Fruit fly (Drosophila melanogaster) whole organism, embryonic: ENCODE data around the gene Tbcd.
A peak's percentile ranks its signal among the peaks of the same experiment; 100 is the strongest.

Experiments
- Adf1 ChIP-seq: fragments of 200-800 bp; sonication (Bioruptor generic); IDR thresholded peaks from 2 replicates; pipeline ENCODE4 v1.3.6; 2022; ENCODE audit warnings: missing biosample characterization, missing genetic modification characterization
- Blimp-1 ChIP-seq: fragments of 200-800 bp; sonication (Bioruptor generic); optimal IDR thresholded peaks from 3 replicates; lab custom pipeline; 2018; ENCODE audit warnings: missing biosample characterization, missing genetic modification characterization, mild to moderate bottlenecking, moderate library complexity, missing genetic modification reagents
- CG11398 ChIP-seq: fragments of 200-800 bp; sonication (Bioruptor generic); optimal IDR thresholded peaks from 2 replicates; lab custom pipeline; 2016; ENCODE audit warnings: missing biosample characterization, missing genetic modification characterization
- CG12769 ChIP-seq: fragments of 200-800 bp; sonication (Bioruptor generic); optimal IDR thresholded peaks from 2 replicates; lab custom pipeline; 2019; ENCODE audit warnings: missing biosample characterization, mild to moderate bottlenecking, missing genetic modification characterization, moderate library complexity
- CG14965 ChIP-seq: fragments of 200-800 bp; sonication (Bioruptor generic); optimal IDR thresholded peaks from 2 replicates; lab custom pipeline; 2016; ENCODE audit warnings: missing biosample characterization, missing genetic modification characterization, borderline replicate concordance
- CG1832 ChIP-seq: fragments of 200-800 bp; sonication (Bioruptor generic); optimal IDR thresholded peaks from 2 replicates; lab custom pipeline; 2017; ENCODE audit warnings: missing biosample characterization, mild to moderate bottlenecking, missing genetic modification characterization, inconsistent platforms
- CG18599 ChIP-seq: fragments of 200-800 bp; sonication (Bioruptor generic); optimal IDR thresholded peaks from 3 replicates; lab custom pipeline; 2017; ENCODE audit warnings: missing biosample characterization, missing genetic modification characterization, mild to moderate bottlenecking, moderate library complexity, missing genetic modification reagents
- CG2875 ChIP-seq: fragments of 200-800 bp; sonication (Bioruptor generic); optimal IDR thresholded peaks from 2 replicates; lab custom pipeline; 2017; ENCODE audit warnings: missing biosample characterization, mild to moderate bottlenecking, missing genetic modification characterization, missing genetic modification reagents
- CG3065 ChIP-seq: fragments of 200-800 bp; sonication (Bioruptor generic); optimal IDR thresholded peaks from 2 replicates; lab custom pipeline; 2016; ENCODE audit warnings: missing biosample characterization, missing genetic modification characterization
- CG33557 ChIP-seq: fragments of 200-800 bp; sonication (Bioruptor generic); optimal IDR thresholded peaks from 2 replicates; lab custom pipeline; 2019; ENCODE audit warnings: missing biosample characterization, mild to moderate bottlenecking, missing genetic modification characterization, moderate library complexity
- CG4328 ChIP-seq: fragments of 200-800 bp; sonication (Bioruptor generic); optimal IDR thresholded peaks from 3 replicates; lab custom pipeline; 2017; ENCODE audit warnings: missing biosample characterization, missing genetic modification reagents, missing genetic modification characterization
- CG4360 ChIP-seq: fragments of 200-800 bp; sonication (Bioruptor generic); IDR thresholded peaks from 2 replicates; pipeline ENCODE4 v1.3.6; 2022; ENCODE audit warnings: missing biosample characterization, missing genetic modification characterization
- CG4707 ChIP-seq: fragments of 200-800 bp; sonication (Bioruptor generic); optimal IDR thresholded peaks from 2 replicates; lab custom pipeline; 2018; ENCODE audit warnings: missing biosample characterization, mild to moderate bottlenecking, missing genetic modification characterization, moderate library complexity
- CG6689 ChIP-seq: fragments of 200-800 bp; sonication (Bioruptor generic); IDR thresholded peaks from 2 replicates; pipeline ENCODE4 v1.3.6; 2022; ENCODE audit warnings: missing biosample characterization, missing genetic modification characterization
- CG6765 ChIP-seq: fragments of 200-800 bp; sonication (Bioruptor generic); optimal IDR thresholded peaks from 3 replicates; lab custom pipeline; 2017; ENCODE audit warnings: missing biosample characterization, mild to moderate bottlenecking, missing genetic modification characterization
- CG6813 ChIP-seq: fragments of 200-800 bp; sonication (Bioruptor generic); optimal IDR thresholded peaks from 2 replicates; lab custom pipeline; 2017; ENCODE audit warnings: missing biosample characterization, missing genetic modification characterization, mild to moderate bottlenecking, moderate library complexity, missing genetic modification reagents
- CG8290 ChIP-seq, 3 experiments: fragments of 200-800 bp; sonication (Bioruptor generic); optimal IDR thresholded peaks; 2 replicates each; lab custom pipeline; 2016 to 2019; ENCODE audit warnings: missing biosample characterization in 3 of 3, missing genetic modification characterization in 3 of 3, mild to moderate bottlenecking in 2 of 3, moderate library complexity in 1 of 3
- CG8388 ChIP-seq: fragments of 200-800 bp; sonication (Bioruptor generic); optimal IDR thresholded peaks from 2 replicates; lab custom pipeline; 2019; ENCODE audit warnings: missing biosample characterization, mild to moderate bottlenecking, missing genetic modification characterization, moderate library complexity
- CG9876 ChIP-seq: fragments of 200-800 bp; sonication (Bioruptor generic); optimal IDR thresholded peaks from 2 replicates; lab custom pipeline; 2016; ENCODE audit warnings: missing biosample characterization, missing genetic modification characterization
- D ChIP-seq, 2 experiments: fragments of 200-800 bp in 1 of 2; fragments of >200 bp in 1 of 2; sonication (Bioruptor generic) in 1 of 2; optimal IDR thresholded peaks; 2 replicates in 1 of 2; 3 replicates in 1 of 2; lab custom pipeline; 2017; ENCODE audit warnings: mild to moderate bottlenecking in 1 of 2, missing biosample characterization in 1 of 2, missing genetic modification characterization in 1 of 2, missing genetic modification reagents in 1 of 2
- E2f2 ChIP-seq: fragments of 200-800 bp; sonication (Bioruptor generic); IDR thresholded peaks from 2 replicates; pipeline ENCODE4 v1.3.6; 2022; ENCODE audit warnings: missing biosample characterization, missing genetic modification characterization
- GATAe ChIP-seq: fragments of 200-800 bp; sonication (Bioruptor generic); conservative IDR thresholded peaks from 2 replicates; pipeline ENCODE4 v1.3.6; 2022; ENCODE audit warnings: missing biosample characterization, missing genetic modification characterization
- H2.0 ChIP-seq: fragments of 200-800 bp; sonication (Bioruptor generic); IDR thresholded peaks from 2 replicates; pipeline ENCODE4 v1.3.6; 2022; ENCODE audit warnings: missing biosample characterization, missing genetic modification characterization
- Hr78 ChIP-seq, 2 experiments: fragments of 200-800 bp in 1 of 2; fragments of >200 bp in 1 of 2; sonication (Bioruptor generic) in 1 of 2; optimal IDR thresholded peaks; 2 replicates each; lab custom pipeline; 2017 to 2019; ENCODE audit warnings: missing biosample characterization in 2 of 2, missing genetic modification characterization in 2 of 2, mild to moderate bottlenecking in 1 of 2, moderate library complexity in 1 of 2
- Max ChIP-seq: fragments of 200-800 bp; sonication (Bioruptor generic); optimal IDR thresholded peaks from 2 replicates; lab custom pipeline; 2016; ENCODE audit warnings: missing biosample characterization, mild to moderate bottlenecking, missing genetic modification characterization
- Ravus ChIP-seq: fragments of 200-800 bp; sonication (Bioruptor generic); IDR thresholded peaks from 2 replicates; pipeline ENCODE4 v1.3.6; 2022; ENCODE audit warnings: missing biosample characterization, missing genetic modification characterization
- Sox100B ChIP-seq: fragments of 200-800 bp; sonication (Bioruptor generic); optimal IDR thresholded peaks from 3 replicates; lab custom pipeline; 2018; ENCODE audit warnings: missing biosample characterization, mild to moderate bottlenecking, missing genetic modification characterization
- Taf1 ChIP-seq: fragments of 200-800 bp; sonication (Bioruptor generic); IDR thresholded peaks from 2 replicates; pipeline ENCODE4 v1.3.6; 2022; ENCODE audit warnings: missing biosample characterization, missing genetic modification characterization
- Tbp ChIP-seq: fragments of >200 bp; optimal IDR thresholded peaks from 2 replicates; lab custom pipeline; 2018; ENCODE audit warnings: missing biosample characterization, missing genetic modification characterization
- Trl ChIP-seq, 3 experiments: fragments of >200 bp in 2 of 3; fragments of 200-800 bp in 1 of 3; sonication (Bioruptor generic) in 1 of 3; optimal IDR thresholded peaks; 2 replicates in 1 of 3; 3 replicates in 2 of 3; lab custom pipeline; 2016 to 2017; ENCODE audit warnings: missing biosample characterization in 1 of 3, missing genetic modification characterization in 1 of 3
- Vsx1 ChIP-seq: fragments of 200-800 bp; sonication (Bioruptor generic); optimal IDR thresholded peaks from 2 replicates; lab custom pipeline; 2017; ENCODE audit warnings: missing biosample characterization, mild to moderate bottlenecking, missing genetic modification characterization, missing genetic modification reagents
- ap ChIP-seq: fragments of 200-800 bp; sonication (Bioruptor generic); IDR thresholded peaks from 2 replicates; pipeline ENCODE4 v1.3.6; 2022; ENCODE audit warnings: missing biosample characterization, missing genetic modification characterization
- bbx ChIP-seq: fragments of 200-800 bp; sonication (Bioruptor generic); IDR thresholded peaks from 2 replicates; pipeline ENCODE4 v1.3.6; 2022; ENCODE audit warnings: missing biosample characterization, missing genetic modification characterization; ENCODE audit not compliant: partially characterized antibody
- bcd ChIP-seq: fragments of 200-800 bp; sonication (Bioruptor generic); optimal IDR thresholded peaks from 2 replicates; lab custom pipeline; 2017; ENCODE audit warnings: missing biosample characterization, mild to moderate bottlenecking, missing genetic modification characterization
- dm ChIP-seq: fragments of 200-800 bp; sonication (Bioruptor generic); optimal IDR thresholded peaks from 3 replicates; lab custom pipeline; 2016; ENCODE audit warnings: missing biosample characterization, missing genetic modification characterization
- ems ChIP-seq: fragments of 200-800 bp; sonication (Bioruptor generic); optimal IDR thresholded peaks from 3 replicates; lab custom pipeline; 2016; ENCODE audit warnings: missing biosample characterization, missing genetic modification characterization
- lmd ChIP-seq: fragments of 200-800 bp; sonication (Bioruptor generic); IDR thresholded peaks from 2 replicates; pipeline ENCODE4 v1.3.6; 2022; ENCODE audit warnings: missing biosample characterization, missing genetic modification characterization
- maf-S ChIP-seq: fragments of 200-800 bp; sonication (Bioruptor generic); optimal IDR thresholded peaks from 2 replicates; lab custom pipeline; 2016; ENCODE audit warnings: missing biosample characterization, missing genetic modification characterization
- nmo ChIP-seq: fragments of 200-800 bp; sonication (Bioruptor generic); optimal IDR thresholded peaks from 2 replicates; lab custom pipeline; 2018; ENCODE audit warnings: missing biosample characterization, mild to moderate bottlenecking, missing genetic modification characterization, moderate library complexity
- psq ChIP-seq: fragments of 200-800 bp; sonication (Bioruptor generic); optimal IDR thresholded peaks from 2 replicates; lab custom pipeline; 2017; ENCODE audit warnings: missing biosample characterization, missing genetic modification characterization
- ranshi ChIP-seq: fragments of 200-800 bp; sonication (Bioruptor generic); IDR thresholded peaks from 2 replicates; pipeline ENCODE4 v1.3.6; 2022; ENCODE audit warnings: missing biosample characterization, missing genetic modification characterization
- sd ChIP-seq: fragments of 200-800 bp; sonication (Bioruptor generic); optimal IDR thresholded peaks from 3 replicates; lab custom pipeline; 2018; ENCODE audit warnings: missing biosample characterization, mild to moderate bottlenecking, missing genetic modification characterization, moderate library complexity
- sima ChIP-seq: fragments of 200-800 bp; sonication (Bioruptor generic); optimal IDR thresholded peaks from 2 replicates; lab custom pipeline; 2016; ENCODE audit warnings: missing biosample characterization, missing genetic modification characterization
- stc ChIP-seq: fragments of 200-800 bp; sonication (Bioruptor generic); IDR thresholded peaks from 2 replicates; pipeline ENCODE4 v1.3.6; 2022; ENCODE audit warnings: missing biosample characterization, missing genetic modification characterization
- tio ChIP-seq: fragments of 200-800 bp; sonication (Bioruptor generic); optimal IDR thresholded peaks from 2 replicates; lab custom pipeline; 2017; ENCODE audit warnings: missing biosample characterization, missing genetic modification characterization, inconsistent platforms
- unpg ChIP-seq: fragments of 200-800 bp; sonication (Bioruptor generic); optimal IDR thresholded peaks from 3 replicates; lab custom pipeline; 2018; ENCODE audit warnings: missing biosample characterization, mild to moderate bottlenecking, missing genetic modification characterization, moderate library complexity
- vfl ChIP-seq: fragments of 200-800 bp; sonication (Bioruptor generic); optimal IDR thresholded peaks from 2 replicates; lab custom pipeline; 2016; ENCODE audit warnings: missing biosample characterization, missing genetic modification characterization
- yki ChIP-seq: fragments of >200 bp; optimal IDR thresholded peaks from 3 replicates; lab custom pipeline; 2018

Gene Tbcd

DNA sequence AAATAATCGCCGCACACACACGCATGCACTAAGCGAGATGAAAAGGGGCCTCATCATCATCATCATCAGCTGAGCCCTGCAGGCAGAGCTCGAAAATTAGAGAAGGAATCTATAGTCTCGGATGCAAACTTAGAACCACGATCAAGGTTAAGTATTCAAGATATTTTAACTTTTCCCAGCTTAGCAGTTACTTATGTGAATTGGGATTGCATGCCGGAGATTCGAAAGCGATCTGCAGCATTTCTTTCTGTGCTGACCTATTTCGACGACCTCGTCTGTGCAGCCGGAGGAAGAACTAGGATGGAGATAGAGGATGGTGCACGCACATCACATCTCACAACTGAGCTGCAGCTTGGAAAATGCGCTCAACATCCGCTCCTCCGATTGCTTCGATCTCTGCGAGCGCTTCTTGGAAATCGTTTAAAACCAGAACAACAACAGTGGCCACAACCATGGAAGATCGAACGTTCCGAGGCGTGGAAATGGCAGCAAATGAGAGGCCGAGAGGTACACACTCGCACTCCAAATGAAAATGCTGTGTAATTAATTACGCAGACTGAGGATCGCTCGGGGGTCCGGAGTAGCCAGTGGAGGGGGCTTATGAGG, 35.5 kb downstream of the Tbcd start (continued):
- TF ChIP-seq CG18599 (GFP tag; lab: Kevin White, UChicago) (peak; percentile 5), Max (GFP tag; lab: Kevin White, UChicago) (peak; percentile 38), Vsx1 (no peak), sima (GFP tag; lab: Kevin White, UChicago) (no peak), Adf1 (GFP tag; lab: Robert Waterston, UW) (no peak), maf-S (no peak), Tbp (GFP tag; lab: Kevin White, UChicago) (no peak), Trl (optimal IDR thresholded peaks at IDR 0.05; lab: Kevin White, UChicago) (no peak), Trl (GFP tag; optimal IDR thresholded peaks at IDR 0.05; lab: Kevin White, UChicago) (peak; percentile 76), Sox100B (GFP tag; lab: Kevin White, UChicago) (no peak), CG12769 (tag; lab: Kevin White, UChicago) (no peak), CG4707 (GFP tag; lab: Kevin White, UChicago) (peak; percentile 44), GATAe (GFP tag; lab: Robert Waterston, UW) (no peak), CG33557 (GFP tag; lab: Kevin White, UChicago) (peak; percentile 91), ranshi (GFP tag; lab: Robert Waterston, UW) (peak; percentile 71; the same call in 1 of the 2 replicates), CG2875 (GFP tag; lab: Kevin White, UChicago) (peak; percentile 61), bbx (GFP tag; lab: Robert Waterston, UW) (no peak), H2.0 (peak; percentile 58; the same call in 1 of the 2 replicates), CG11398 (GFP tag; lab: Kevin White, UChicago) (peak; percentile 64), vfl (no peak), yki (no peak), ems (no peak), CG1832 (no peak), CG4328 (GFP tag; lab: Kevin White, UChicago) (no peak), ap (GFP tag; lab: Robert Waterston, UW) (no peak), Ravus (GFP tag; lab: Robert Waterston, UW) (no peak), nmo (GFP tag; lab: Kevin White, UChicago) (peak; percentile 67), D (optimal IDR thresholded peaks at IDR 0.05; lab: Kevin White, UChicago) (no peak), D (GFP tag; optimal IDR thresholded peaks at IDR 0.05; lab: Kevin White, UChicago) (peak; percentile 67), Hr78 (GFP tag; optimal IDR thresholded peaks at IDR 0.05; lab: Kevin White, UChicago) (no peak), CG4360 (peak; percentile 49), CG6689 (peak; percentile 79), E2f2 (GFP tag; lab: Robert Waterston, UW) (0 out of 2 replicates have a peak, but pooled peaks have one; percentile 27), CG8388 (GFP tag; lab: Kevin White, UChicago) (peak; percentile 54), unpg (peak; percentile 65), CG9876 (peak; percentile 53), dm (GFP tag; lab: Kevin White, UChicago) (peak; percentile 19), CG14965 (GFP tag; lab: Kevin White, UChicago) (no peak), lmd (GFP tag; lab: Robert Waterston, UW) (no peak), tio (GFP tag; lab: Kevin White, UChicago) (peak; percentile 32), bcd (GFP tag; lab: Kevin White, UChicago) (peak; percentile 34), Blimp-1 (GFP tag; lab: Kevin White, UChicago) (peak; percentile 33), sd (tag; lab: Kevin White, UChicago) (no peak), CG6765 (GFP tag; lab: Kevin White, UChicago) (no peak), CG3065 (GFP tag; lab: Kevin White, UChicago) (peak; percentile 39), psq (no peak), CG8290 (GFP tag; optimal IDR thresholded peaks at IDR 0.05; lab: Kevin White, UChicago) (peak; percentile 70), CG8290 (tag; optimal IDR thresholded peaks at IDR 0.05; lab: Kevin White, UChicago) (peak in 1 of 2 experiments; percentile 51), Taf1 (GFP tag; lab: Robert Waterston, UW) (no peak), CG6813 (peak; percentile 58), stc (GFP tag; lab: Robert Waterston, UW) (no peak)
